Worm (Caenorhabditis elegans) whole organism, mixed stage, embryonic: ENCODE results near the gene F46C3.6.

ENCODE experiments used
- bed-3 ChIP-seq: fragments of 200-800 bp; sonication (Bioruptor generic); optimal IDR thresholded peaks from 3 replicates; lab custom pipeline; 2018; ENCODE audit warnings: mild to moderate bottlenecking, missing genetic modification characterization, moderate library complexity, missing compliant biosample characterization
- blmp-1 ChIP-seq: fragments of 150-350 bp; optimal IDR thresholded peaks from 2 replicates; lab custom pipeline; 2014; ENCODE audit warnings: missing biosample characterization, missing genetic modification characterization
- nhr-2 ChIP-seq: fragments of 150-350 bp; optimal IDR thresholded peaks from 2 replicates; lab custom pipeline; 2014; ENCODE audit warnings: missing biosample characterization, missing genetic modification characterization
- nhr-76 ChIP-seq: sonication (generic microtip); optimal IDR thresholded peaks from 2 replicates; lab custom pipeline; 2017; ENCODE audit warnings: missing biosample characterization, missing genetic modification characterization
- snpc-4 ChIP-seq: fragments of 150-350 bp; optimal IDR thresholded peaks from 2 replicates; lab custom pipeline; 2014; ENCODE audit warnings: missing biosample characterization, missing genetic modification characterization

ce11 chrX:11464271-11465103 lies 44.6 kb upstream of the F46C3.6 start:
- TF ChIP-seq nhr-76 (tag; lab: Kevin White, UChicago) (no peak), nhr-2 (tag; lab: Kevin White, UChicago) (no peak), blmp-1 (tag; lab: Kevin White, UChicago) (no peak), snpc-4 (no peak), bed-3 (GFP tag; lab: Kevin White, UChicago) (no peak)
